Worm (Caenorhabditis elegans): ENCODE measurements around the gene hdl-2.

Gene hdl-2

ce11 chrIV:8920284-8920806 lies 46.4 kb downstream of the hdl-2 start (continued):
- no peak for TF ChIP-seq ets-5 (GFP tag; IDR thresholded peaks at IDR 0.05)
- no peak for TF ChIP-seq fkh-10 (GFP tag; optimal IDR thresholded peaks at IDR 0.05)
- TF ChIP-seq vab-15 (tag; optimal IDR thresholded peaks at IDR 0.05), result no peak
- TF ChIP-seq unc-62 (GFP tag; optimal IDR thresholded peaks at IDR 0.05), result no peak

ce11 chrIV:8921166-8921565 lies 47.2 kb downstream of the hdl-2 start:
- TF ChIP-seq egl-13 (tag; optimal IDR thresholded peaks at IDR 0.05) (peak; percentile 7), dsc-1 (tag; optimal IDR thresholded peaks at IDR 0.05) (peak; percentile 99), mef-2 (tag; optimal IDR thresholded peaks at IDR 0.05) (no peak), fkh-4 (tag; optimal IDR thresholded peaks at IDR 0.05; ENCODE audit: borderline replicate concordance) (peak; percentile 20), lsy-2 (tag; optimal IDR thresholded peaks at IDR 0.05) (peak in 1 of 2 experiments; percentile 17), ceh-82 (tag; optimal IDR thresholded peaks at IDR 0.05) (no peak), nhr-85 (tag) (peak; percentile 61), sox-4 (tag; optimal IDR thresholded peaks at IDR 0.05) (no peak), lin-14 (GFP tag; optimal IDR thresholded peaks at IDR 0.05) (peak; percentile 23), fkh-8 (tag; optimal IDR thresholded peaks at IDR 0.05) (peak; percentile 42), unc-30 (tag; optimal IDR thresholded peaks at IDR 0.05) (no peak), nhr-71 (tag; optimal IDR thresholded peaks at IDR 0.05) (peak; percentile 17), nhr-90 (tag; optimal IDR thresholded peaks at IDR 0.05; ENCODE audit: poor library complexity) (no peak), fos-1 (tag; optimal IDR thresholded peaks at IDR 0.05) (peak; percentile 9), pqm-1 (tag; optimal IDR thresholded peaks at IDR 0.05) (no peak), pax-3 (tag; optimal IDR thresholded peaks at IDR 0.05) (peak; percentile 52)

- TF ChIP-seq unc-30 (tag; optimal IDR thresholded peaks at IDR 0.05), result no peak
- TF ChIP-seq pqm-1 (tag; optimal IDR thresholded peaks at IDR 0.05), result no peak
- no peak for TF ChIP-seq Y116A8C.19 (tag; optimal IDR thresholded peaks at IDR 0.05; ENCODE audit: borderline replicate concordance)
- TF ChIP-seq mef-2 (tag; optimal IDR thresholded peaks at IDR 0.05), result no peak
- no peak for TF ChIP-seq mab-9 (GFP tag; IDR thresholded peaks at IDR 0.05)
- TF ChIP-seq isw-1 (GFP tag; IDR thresholded peaks at IDR 0.05), result no peak
- peak; percentile 51 for TF ChIP-seq nhr-90 (tag; optimal IDR thresholded peaks at IDR 0.05; ENCODE audit: poor library complexity)
- TF ChIP-seq unc-62 (GFP tag; optimal IDR thresholded peaks at IDR 0.05), result no peak
- no peak for TF ChIP-seq hlh-17 (GFP tag; optimal IDR thresholded peaks at IDR 0.05; ENCODE audit: borderline replicate concordance)
- no peak for TF ChIP-seq irx-1 (tag; optimal IDR thresholded peaks at IDR 0.05)
- TF ChIP-seq C34B4.2 (tag; optimal IDR thresholded peaks at IDR 0.05), result no peak
- peak in 1 of 3 experiments; percentile 17 for TF ChIP-seq dpl-1 (GFP tag; optimal IDR thresholded peaks at IDR 0.05)
- TF ChIP-seq rnt-1 (tag; optimal IDR thresholded peaks at IDR 0.05), result peak; percentile 18
- no peak for TF ChIP-seq nhr-84 (tag; optimal IDR thresholded peaks at IDR 0.05)
- TF ChIP-seq lin-13 (GFP tag; optimal IDR thresholded peaks at IDR 0.05), result no peak
- no peak for TF ChIP-seq nhr-28 (tag; optimal IDR thresholded peaks at IDR 0.05)
- no peak for TF ChIP-seq nhr-19 (GFP tag; conservative IDR thresholded peaks at IDR 0.05)
- no peak for TF ChIP-seq fkh-10 (GFP tag; optimal IDR thresholded peaks at IDR 0.05)
- TF ChIP-seq ets-5 (GFP tag; IDR thresholded peaks at IDR 0.05), result no peak
- no peak for TF ChIP-seq unc-98 (GFP tag; IDR thresholded peaks at IDR 0.05)
- no peak for TF ChIP-seq nhr-85 (tag)
- TF ChIP-seq hlh-4 (tag; optimal IDR thresholded peaks at IDR 0.05), result no peak
- TF ChIP-seq lsy-2 (tag; optimal IDR thresholded peaks at IDR 0.05), result peak in 1 of 2 experiments; percentile 43
- TF ChIP-seq zag-1 (tag; optimal IDR thresholded peaks at IDR 0.05), result no peak
- no peak for TF ChIP-seq grh-1 (GFP tag; IDR thresholded peaks at IDR 0.05)
- no peak for TF ChIP-seq alr-1 (tag; optimal IDR thresholded peaks at IDR 0.05; ENCODE audit: borderline replicate concordance)
- TF ChIP-seq fos-1 (tag; optimal IDR thresholded peaks at IDR 0.05), result no peak
- TF ChIP-seq C04F5.9 (tag; optimal IDR thresholded peaks at IDR 0.05), result no peak
- TF ChIP-seq ceh-8 (GFP tag; optimal IDR thresholded peaks at IDR 0.05), result no peak
- no peak for TF ChIP-seq unc-130 (tag; optimal IDR thresholded peaks at IDR 0.05)
- no peak for TF ChIP-seq ces-1 (GFP tag; optimal IDR thresholded peaks at IDR 0.05)
- TF ChIP-seq ztf-4 (tag; optimal IDR thresholded peaks at IDR 0.05), result no peak
- TF ChIP-seq pax-3 (tag; optimal IDR thresholded peaks at IDR 0.05), result no peak
- TF ChIP-seq ama-1 (optimal IDR thresholded peaks at IDR 0.05), result no peak
- TF ChIP-seq nhr-20 (tag; optimal IDR thresholded peaks at IDR 0.05), result peak; percentile 61
- TF ChIP-seq ztf-11 (tag; optimal IDR thresholded peaks at IDR 0.05), result no peak
- peak; percentile 80 for TF ChIP-seq lin-14 (GFP tag; optimal IDR thresholded peaks at IDR 0.05)
- no peak for TF ChIP-seq jun-1 (tag; optimal IDR thresholded peaks at IDR 0.05)
- TF ChIP-seq egl-27 (tag; optimal IDR thresholded peaks at IDR 0.05), result no peak
Measured at ce11 chrIV:8921956-8922355, 48.0 kb downstream of the hdl-2 start, which contains the start of gene D1046.16. TSS of gene D1046.16 (plus strand) at chrIV:8922150.

Measured in whole organism, L1 larva.